Worm (Caenorhabditis elegans) whole organism, dauer: ENCODE measurements around the gene fbxa-221.
"Not testable (repeated sequence)": the region's sequence is repeated elsewhere in the genome, so short reads cannot be mapped to it uniquely, and the experiment has no call there.

Experiments
- unc-62 ChIP-seq: sonication (generic microtip); optimal IDR thresholded peaks from 2 replicates; lab custom pipeline; 2017; ENCODE audit warnings: missing biosample characterization, missing genetic modification reagents, missing genetic modification characterization

Gene fbxa-221

DNA sequence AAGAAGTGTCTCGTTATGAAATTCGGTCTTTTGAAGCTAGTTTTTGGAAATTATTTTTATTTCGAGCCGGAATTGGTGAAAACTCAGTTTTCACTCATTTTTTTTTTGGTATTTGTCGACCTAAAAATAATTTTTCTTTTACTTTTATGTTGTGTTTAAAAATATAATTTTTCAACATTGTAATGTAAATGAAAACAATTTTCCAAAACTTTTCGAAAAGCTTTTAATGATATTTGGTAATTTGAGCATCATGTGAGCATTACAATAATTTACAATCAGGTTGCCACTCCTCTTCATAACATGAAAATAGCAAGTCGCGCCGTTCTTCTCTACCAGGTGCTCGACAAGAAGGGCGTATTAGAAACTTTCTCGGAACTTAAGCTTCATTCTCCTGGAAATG is at the start of gene fbxa-221:
Gene fbxa-221, plus strand, starts transcription at position 301 of the 400 bp plus-strand sequence.
- not testable (repeated sequence) for TF ChIP-seq unc-62

DNA sequence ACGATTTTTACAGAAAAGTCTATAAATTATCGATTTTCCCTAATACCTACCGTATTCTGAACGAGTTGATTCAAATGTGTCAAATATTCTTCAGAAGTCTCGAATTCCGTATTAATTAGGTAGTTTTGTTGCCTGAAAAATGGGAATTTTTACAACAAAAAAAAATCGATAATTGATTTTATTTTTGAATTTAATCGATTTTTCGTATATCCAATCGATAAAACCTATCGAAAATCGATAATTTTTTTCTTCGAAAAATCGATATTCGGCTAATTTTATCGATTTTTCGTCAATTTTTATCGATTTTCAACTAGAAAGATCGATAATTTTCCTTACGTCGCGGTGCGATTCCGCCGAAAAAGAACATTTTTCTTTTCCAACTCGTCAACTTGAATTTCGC is 29.9 kb upstream of the fbxa-221 start:
- TF ChIP-seq unc-62, result no peak

DNA sequence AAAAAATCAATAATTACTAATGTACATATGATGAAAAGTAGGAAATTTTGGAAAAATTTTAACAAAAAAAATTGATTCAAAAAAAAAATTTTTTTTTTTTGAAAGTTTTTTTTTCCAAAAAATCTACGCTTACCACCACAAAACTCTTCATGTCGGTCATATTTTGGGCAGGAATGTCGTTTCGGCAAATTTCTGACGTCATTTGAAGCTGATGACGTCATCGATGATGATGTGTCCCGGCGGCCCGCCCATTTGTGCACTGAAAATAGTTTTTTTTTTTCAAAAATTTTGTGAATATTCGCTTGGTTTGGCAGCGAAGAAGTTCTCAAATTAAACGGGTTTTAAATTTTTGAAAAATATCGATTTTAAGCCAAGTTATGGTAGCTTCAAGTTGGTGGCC is 25.6 kb upstream of the fbxa-221 start:
- TF ChIP-seq unc-62, result no peak

DNA sequence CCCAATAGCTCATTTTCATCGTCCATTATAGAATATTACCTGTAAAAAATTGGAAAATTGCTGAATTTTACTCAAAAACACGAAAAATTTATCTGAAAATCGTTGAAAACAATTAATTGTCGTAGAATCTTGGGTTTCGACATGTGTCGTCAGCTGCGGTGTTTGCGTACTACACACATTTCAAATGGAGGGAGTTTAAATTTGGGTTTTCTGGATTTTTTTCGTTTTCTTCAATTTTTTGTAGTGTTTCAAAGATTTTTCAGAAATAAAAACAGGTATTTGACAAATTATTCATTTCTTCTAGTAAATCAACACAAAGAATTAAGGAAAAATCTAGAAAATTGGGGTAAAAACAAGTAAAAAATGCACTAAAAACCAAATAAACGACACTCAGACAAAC is 9.8 kb upstream of the fbxa-221 start, which contains the start of gene Y73B3A.4:
Gene Y73B3A.4, minus strand, starts transcription at position 41 of the 400 bp plus-strand sequence.
- not testable (repeated sequence) for TF ChIP-seq unc-62

DNA sequence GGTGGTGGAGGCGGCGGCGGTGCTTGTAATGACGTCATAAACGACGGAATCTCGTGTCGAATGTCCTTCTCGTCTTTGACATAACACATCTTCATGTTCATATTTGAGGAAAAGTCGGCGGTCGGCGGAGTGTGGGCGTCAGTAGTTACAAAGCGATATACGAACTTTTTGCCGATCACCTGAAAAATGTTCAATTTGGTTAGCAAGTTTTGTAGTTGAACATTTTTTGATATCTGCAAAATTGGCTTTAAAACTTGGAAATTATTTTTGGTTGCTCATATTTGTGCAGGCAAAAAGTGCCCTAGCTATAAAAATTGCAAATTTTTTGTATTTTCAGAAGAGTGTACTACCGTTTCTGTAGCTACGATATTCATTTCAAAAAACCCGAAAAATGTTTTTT is 5.6 kb upstream of the fbxa-221 start, which contains the start of gene elk-2:
Gene elk-2, minus strand, starts transcription at position 101 of the 400 bp plus-strand sequence.
- TF ChIP-seq unc-62, result not testable (repeated sequence)

DNA sequence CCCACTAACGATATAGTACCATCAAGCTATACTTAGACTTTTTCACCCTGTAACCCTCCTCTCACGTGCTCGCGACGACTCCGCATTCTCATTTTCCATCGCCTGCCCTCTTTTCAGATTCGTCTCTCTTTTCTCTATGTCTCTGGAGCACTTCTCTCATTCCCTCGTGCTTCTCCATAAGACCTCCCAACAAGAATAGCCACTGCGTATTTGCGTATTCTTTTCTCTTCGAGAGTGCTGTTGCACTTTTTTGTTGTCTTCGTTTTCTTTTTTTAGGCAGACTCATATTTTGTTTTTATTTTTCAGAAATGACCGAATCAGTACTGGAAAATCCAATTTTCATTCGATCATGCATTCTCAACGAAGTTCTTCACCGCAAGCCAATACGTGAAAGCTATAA is 2.6 kb downstream of the fbxa-221 start, which contains the start of gene fbxa-222:
Gene fbxa-222, plus strand, starts transcription at position 301 of the 400 bp plus-strand sequence.
- no peak for TF ChIP-seq unc-62

DNA sequence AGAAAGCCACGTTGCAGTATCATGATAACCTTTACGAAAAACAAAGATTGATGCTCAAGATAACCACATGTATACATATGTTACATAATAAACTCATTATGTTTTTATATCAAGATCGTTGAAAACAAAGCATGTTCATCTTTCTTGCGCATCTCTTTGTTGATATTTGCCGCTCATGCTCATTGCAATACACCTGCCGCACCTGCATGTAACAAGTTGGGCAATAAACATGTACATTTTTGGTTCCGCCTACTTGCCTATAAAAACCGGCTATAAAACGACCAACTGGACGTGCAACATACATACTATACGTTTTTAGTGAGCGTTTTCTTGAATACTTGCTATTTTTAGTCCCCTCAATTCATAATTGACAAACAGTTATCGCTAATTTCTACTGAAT is 4.9 kb downstream of the fbxa-221 start, which contains the start of gene fbxa-16:
Gene fbxa-16, plus strand, starts transcription at position 301 of the 400 bp plus-strand sequence.
- not testable (repeated sequence) for TF ChIP-seq unc-62

DNA sequence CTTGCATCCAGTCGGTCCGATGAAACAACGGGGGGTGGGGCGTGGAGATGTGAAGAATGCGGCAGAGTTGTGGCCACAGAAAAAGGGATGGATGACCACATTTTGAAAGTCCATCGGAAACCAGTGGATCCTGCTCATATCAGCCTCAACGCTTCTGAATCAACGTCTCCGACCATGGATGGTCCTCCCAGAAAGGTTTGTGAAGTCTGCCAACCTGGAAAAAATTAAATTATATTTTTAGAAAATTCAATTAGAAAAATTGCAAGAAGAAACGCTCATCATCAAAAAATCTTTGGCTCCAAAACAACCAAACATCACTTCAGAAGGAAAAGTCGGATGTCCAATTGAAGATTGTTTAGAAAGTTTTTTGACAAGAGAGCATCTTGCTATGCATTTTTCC is 26.6 kb downstream of the fbxa-221 start, which contains the start of gene Y73B3A.8:
Gene Y73B3A.8, minus strand, starts transcription at position 101 of the 400 bp plus-strand sequence.
- no peak for TF ChIP-seq unc-62

DNA sequence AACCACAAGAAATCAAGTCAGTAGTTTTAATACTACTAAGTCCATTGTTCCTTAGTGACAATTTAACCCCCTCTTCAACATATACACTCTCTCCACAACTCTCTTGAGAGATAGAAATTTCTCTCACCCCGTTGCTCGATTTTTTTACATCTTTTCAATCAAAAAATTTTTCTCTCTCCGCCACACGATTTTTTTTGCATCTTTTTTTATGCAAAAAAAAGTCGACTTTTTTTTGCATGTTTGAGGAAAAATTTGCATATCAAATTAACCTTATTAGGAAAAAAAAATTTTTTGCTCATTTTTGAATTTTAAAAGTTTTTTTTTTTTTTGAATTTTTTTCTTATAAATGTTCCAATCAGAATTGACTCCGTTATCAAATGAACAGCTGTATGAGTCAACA is 32.3 kb downstream of the fbxa-221 start:
- TF ChIP-seq unc-62, result no peak

DNA sequence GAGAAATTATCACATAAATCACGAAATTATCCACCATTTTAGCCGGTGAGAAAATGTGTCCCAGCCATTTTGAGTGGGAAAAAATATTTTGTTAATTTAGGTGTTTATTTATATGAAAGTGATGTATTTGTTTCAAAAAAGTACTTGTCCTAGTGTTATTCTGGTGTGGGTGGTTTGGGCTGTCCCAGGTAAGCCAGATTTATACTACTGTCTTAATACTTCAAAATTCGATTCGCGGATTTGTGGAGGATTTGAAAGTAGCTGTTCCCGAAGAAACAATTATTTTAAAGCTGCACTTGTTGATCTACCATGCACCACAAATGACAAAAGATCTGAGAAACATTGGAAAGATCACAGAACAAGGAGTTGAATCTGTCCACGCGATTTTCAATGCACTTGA is 33.3 kb downstream of the fbxa-221 start, which contains the start of gene Y73B3A.11:
Gene Y73B3A.11, plus strand, starts transcription at position 301 of the 400 bp plus-strand sequence.
- TF ChIP-seq unc-62, result no peak

DNA sequence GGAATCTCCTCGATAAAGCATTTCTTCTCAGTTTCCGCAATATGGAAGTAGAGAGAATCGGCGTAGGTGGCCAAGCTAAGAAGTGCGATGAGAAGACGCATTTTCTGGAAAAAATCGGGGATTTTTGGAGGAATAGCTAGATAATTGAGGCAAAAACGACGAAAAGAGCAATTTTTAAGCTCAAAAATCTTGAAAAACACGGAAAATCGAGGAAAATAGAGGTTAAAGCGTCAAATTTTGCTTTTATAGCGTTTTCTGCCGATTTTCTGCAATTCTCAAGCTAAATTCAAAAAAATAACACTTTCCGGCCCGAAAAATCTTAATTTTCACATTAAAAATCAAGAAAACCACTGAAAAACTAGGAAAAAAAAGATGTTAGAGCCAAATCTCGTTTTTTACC is 48.5 kb downstream of the fbxa-221 start, which contains the start of gene tmed-12:
Gene tmed-12, minus strand, starts transcription at position 101 of the 400 bp plus-strand sequence.
- not testable (repeated sequence) for TF ChIP-seq unc-62
